Worm (Caenorhabditis elegans): ENCODE results near the gene F45E1.5.

ce11 chrX:7964022-7964421 lies 12.5 kb upstream of the F45E1.5 start:
- no peak for TF ChIP-seq him-1 (tag; optimal IDR thresholded peaks at IDR 0.05)
- TF ChIP-seq dao-5 (tag; optimal IDR thresholded peaks at IDR 0.05): no peak
- TF ChIP-seq W03F9.2 (tag; optimal IDR thresholded peaks at IDR 0.05): no peak

All from whole organism, L4/young adult.